Fruit fly (Drosophila melanogaster) S2 (cell line): Measurements from ENCODE around the gene CG15208.

Experiments
- CG8478 ChIP-seq: fragments of >200 bp; optimal IDR thresholded peaks from 2 replicates; lab custom pipeline; 2018
- CTCF ChIP-seq, 2 experiments: fragments of >200 bp; optimal IDR thresholded peaks; 2 replicates each; lab custom pipeline; 2018

- TF ChIP-seq CTCF (optimal IDR thresholded peaks at IDR 0.05; lab: Kevin White, UChicago): no peak
- TF ChIP-seq CG8478 (lab: Kevin White, UChicago): no peak
These were observed 17.0 kb upstream of the CG15208 start for dm6 chrX:10882786-10883185.
